Worm (Caenorhabditis elegans): ENCODE data around the gene R07B1.7.
A peak's percentile ranks its signal among the peaks of the same experiment; 100 is the strongest.

R07B1.7 gene

ce11 chrX:9868820-9869219, at the start of gene R07B1.7:
Gene R07B1.7, plus strand, starts transcription at chrX:9869120.
- no peak for TF ChIP-seq nhr-28 (tag; optimal IDR thresholded peaks at IDR 0.05)
- no peak for TF ChIP-seq arid-1 (GFP tag; conservative IDR thresholded peaks at IDR 0.05)
- TF ChIP-seq zfp-2 (tag; optimal IDR thresholded peaks at IDR 0.05), result no peak
- TF ChIP-seq jun-1 (tag; optimal IDR thresholded peaks at IDR 0.05), result no peak
- no peak for TF ChIP-seq lin-38 (GFP tag; IDR thresholded peaks at IDR 0.05)
- TF ChIP-seq pha-4 (GFP tag; IDR thresholded peaks at IDR 0.05), result no peak
- TF ChIP-seq pha-4 (tag; optimal IDR thresholded peaks at IDR 0.05), result no peak
- TF ChIP-seq mdt-29 (GFP tag; IDR thresholded peaks at IDR 0.05), result no peak
- TF ChIP-seq aha-1 (tag), result no peak

- TF ChIP-seq unc-130 (GFP tag; optimal IDR thresholded peaks at IDR 0.05) (no peak), dmd-9 (GFP tag; IDR thresholded peaks at IDR 0.05) (no peak), egl-27 (tag; optimal IDR thresholded peaks at IDR 0.05) (no peak), pha-4 (GFP tag; IDR thresholded peaks at IDR 0.05) (no peak), pha-4 (tag; optimal IDR thresholded peaks at IDR 0.05) (no peak), F49E8.2 (tag; optimal IDR thresholded peaks at IDR 0.05; ENCODE audit: borderline replicate concordance) (no peak), dmd-8 (GFP tag; IDR thresholded peaks at IDR 0.05) (no peak), Y105C5A.15 (GFP tag; IDR thresholded peaks at IDR 0.05) (no peak), sdz-12 (GFP tag; optimal IDR thresholded peaks at IDR 0.05) (no peak)
Measured at ce11 chrX:9822173-9822572, 46.7 kb upstream of the R07B1.7 start, which contains the start of gene dpy-22. Gene dpy-22, minus strand, starts transcription at chrX:9822273.

DNA sequence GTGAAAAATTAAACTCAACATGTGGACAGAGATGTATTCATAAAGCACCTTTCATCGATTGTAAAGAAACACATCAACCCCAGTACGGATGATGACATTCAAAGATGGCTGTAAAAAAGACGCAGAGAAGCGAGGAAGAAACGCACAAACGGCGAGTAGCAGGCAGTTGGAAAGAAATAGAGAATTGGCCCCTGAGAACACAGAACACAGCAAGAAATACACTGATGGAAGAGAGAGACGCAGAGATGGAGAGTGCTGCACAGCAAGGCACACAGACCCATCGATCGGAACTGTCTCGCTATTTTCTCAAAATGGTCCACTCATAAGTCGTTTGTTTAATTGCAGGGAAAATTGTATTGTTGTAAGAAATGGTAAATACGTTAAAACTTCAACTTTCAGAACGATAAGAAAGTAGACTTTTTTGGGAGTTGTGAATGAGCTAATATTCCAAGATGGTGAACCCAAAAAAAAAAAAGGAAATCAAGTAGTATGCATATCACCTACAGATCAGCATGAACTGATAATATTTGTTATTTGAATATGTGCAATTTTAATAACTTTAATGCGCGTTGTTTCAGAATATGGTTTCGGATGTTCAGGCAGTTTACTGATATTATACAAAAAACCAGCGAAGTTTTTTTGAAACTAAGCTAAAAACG, 46.2 kb upstream of the R07B1.7 start:
- TF ChIP-seq daf-16 (GFP tag; optimal IDR thresholded peaks at IDR 0.05) (no peak), daf-16 (tag; optimal IDR thresholded peaks at IDR 0.05) (peak; percentile 77), snpc-4 (tag; optimal IDR thresholded peaks at IDR 0.05) (no peak), pha-4 (GFP tag; IDR thresholded peaks at IDR 0.05) (no peak), pha-4 (tag; optimal IDR thresholded peaks at IDR 0.05) (peak; percentile 72), ztf-7 (tag; optimal IDR thresholded peaks at IDR 0.05) (no peak), daf-19 (GFP tag; conservative IDR thresholded peaks at IDR 0.05) (no peak), zfp-3 (GFP tag; conservative IDR thresholded peaks at IDR 0.05) (no peak), ztf-11 (tag; optimal IDR thresholded peaks at IDR 0.05) (no peak), lir-3 (tag; optimal IDR thresholded peaks at IDR 0.05) (no peak), cey-2 (tag; optimal IDR thresholded peaks at IDR 0.05; ENCODE audit: borderline replicate concordance, insufficient read depth) (no peak), nhr-102 (tag; optimal IDR thresholded peaks at IDR 0.05) (no peak), aly-2 (tag; optimal IDR thresholded peaks at IDR 0.05) (no peak), T26A8.4 (GFP tag; IDR thresholded peaks at IDR 0.05) (no peak), nhr-77 (tag; optimal IDR thresholded peaks at IDR 0.05) (no peak), zag-1 (tag; optimal IDR thresholded peaks at IDR 0.05) (no peak), tag-97 (GFP tag; IDR thresholded peaks at IDR 0.05) (no peak), dmd-8 (GFP tag; IDR thresholded peaks at IDR 0.05) (no peak), hif-1 (tag; optimal IDR thresholded peaks at IDR 0.05) (no peak), egl-43 (GFP tag; IDR thresholded peaks at IDR 0.05) (no peak), sdz-12 (GFP tag; optimal IDR thresholded peaks at IDR 0.05) (no peak), nhr-76 (tag; optimal IDR thresholded peaks at IDR 0.05) (no peak), egl-27 (tag; optimal IDR thresholded peaks at IDR 0.05) (no peak), set-16 (GFP tag; IDR thresholded peaks at IDR 0.05) (no peak), F26F4.8 (GFP tag; conservative IDR thresholded peaks at IDR 0.05) (no peak), zip-2 (tag; optimal IDR thresholded peaks at IDR 0.05) (no peak), hmg-1.1 (GFP tag; IDR thresholded peaks at IDR 0.05) (peak; percentile 82), pqm-1 (tag; optimal IDR thresholded peaks at IDR 0.05) (peak; percentile 33), lsy-2 (tag; optimal IDR thresholded peaks at IDR 0.05) (no peak), ceh-62 (tag; optimal IDR thresholded peaks at IDR 0.05) (no peak), D1046.2 (GFP tag; IDR thresholded peaks at IDR 0.05) (no peak), Y75B8A.6 (GFP tag; IDR thresholded peaks at IDR 0.05) (no peak), daf-12 (tag; optimal IDR thresholded peaks at IDR 0.05) (no peak), mxl-3 (GFP tag; optimal IDR thresholded peaks at IDR 0.05) (peak; percentile 40), spr-3 (GFP tag; optimal IDR thresholded peaks at IDR 0.05) (no peak), jun-1 (tag; optimal IDR thresholded peaks at IDR 0.05) (no peak), fos-1 (tag; optimal IDR thresholded peaks at IDR 0.05) (no peak), nhr-6 (tag; optimal IDR thresholded peaks at IDR 0.05) (peak; percentile 42), unc-130 (GFP tag; optimal IDR thresholded peaks at IDR 0.05) (no peak)
